Worm (Caenorhabditis elegans) whole organism, early embryonic: ENCODE measurements around the gene Y105C5B.15.
A peak's percentile ranks its signal among the peaks of the same experiment; 100 is the strongest.

Experiments used
- B0310.2 ChIP-seq: sonication (generic microtip); optimal IDR thresholded peaks from 2 replicates; lab custom pipeline; 2016; ENCODE audit warnings: mild to moderate bottlenecking, missing genetic modification characterization, missing compliant biosample characterization
- F13C5.2 ChIP-seq: sonication (generic microtip); optimal IDR thresholded peaks from 2 replicates; lab custom pipeline; 2017; ENCODE audit warnings: mild to moderate bottlenecking, missing genetic modification characterization, inconsistent platforms, missing compliant biosample characterization
- aly-1 ChIP-seq: sonication (generic microtip); optimal IDR thresholded peaks from 2 replicates; lab custom pipeline; 2016; ENCODE audit warnings: missing genetic modification characterization, missing compliant biosample characterization
- ama-1 ChIP-seq: fragments of 150-350 bp; optimal IDR thresholded peaks from 2 replicates; lab custom pipeline; 2014
- ceh-13 ChIP-seq: fragments of 200-800 bp; sonication (Bioruptor generic); optimal IDR thresholded peaks from 2 replicates; lab custom pipeline; 2018; ENCODE audit warnings: mild to moderate bottlenecking, missing genetic modification characterization, missing compliant biosample characterization
- ceh-36 ChIP-seq: sonication (generic microtip); optimal IDR thresholded peaks from 2 replicates; lab custom pipeline; 2016; ENCODE audit warnings: missing genetic modification characterization, inconsistent platforms, missing compliant biosample characterization
- ets-7 ChIP-seq: sonication (generic microtip); optimal IDR thresholded peaks from 2 replicates; lab custom pipeline; 2016; ENCODE audit warnings: missing genotype, missing genetic modification characterization, missing compliant biosample characterization
- flt-1 ChIP-seq: fragments of 200-800 bp; sonication (Bioruptor generic); IDR thresholded peaks from 2 replicates; pipeline ENCODE4 v1.3.6; 2022; ENCODE audit warnings: missing genetic modification characterization, missing compliant biosample characterization
- hmbx-1 ChIP-seq: sonication (generic microtip); optimal IDR thresholded peaks from 2 replicates; lab custom pipeline; 2016; ENCODE audit warnings: mild to moderate bottlenecking, missing genetic modification characterization, missing compliant biosample characterization
- hmg-4 ChIP-seq: fragments of 200-800 bp; sonication (Bioruptor generic); optimal IDR thresholded peaks from 2 replicates; lab custom pipeline; 2018; ENCODE audit warnings: mild to moderate bottlenecking, missing genetic modification characterization, missing compliant biosample characterization
- hnd-1 ChIP-seq: sonication (generic microtip); optimal IDR thresholded peaks from 2 replicates; lab custom pipeline; 2016; ENCODE audit warnings: missing genetic modification characterization, missing compliant biosample characterization
- pes-1 ChIP-seq: fragments of 200-800 bp; sonication (Bioruptor generic); IDR thresholded peaks from 2 replicates; pipeline ENCODE4 v1.3.6; 2022; ENCODE audit warnings: missing genetic modification reagents, missing genetic modification characterization, missing compliant biosample characterization
- scrt-1 ChIP-seq: fragments of 200-800 bp; sonication (Bioruptor generic); IDR thresholded peaks from 2 replicates; pipeline ENCODE4 v1.3.6; 2022; ENCODE audit warnings: missing genetic modification characterization, missing compliant biosample characterization
- sea-1 ChIP-seq: fragments of 200-800 bp; sonication (Bioruptor generic); conservative IDR thresholded peaks from 2 replicates; pipeline ENCODE4 v1.3.6; 2022; ENCODE audit warnings: missing genetic modification characterization, missing compliant biosample characterization
- tbx-11 ChIP-seq: fragments of 200-800 bp; sonication (Bioruptor generic); IDR thresholded peaks from 2 replicates; pipeline ENCODE4 v1.3.6; 2022; ENCODE audit warnings: missing genetic modification characterization, missing compliant biosample characterization
- tbx-37 ChIP-seq: fragments of 200-800 bp; sonication (Bioruptor generic); conservative IDR thresholded peaks from 2 replicates; pipeline ENCODE4 v1.3.6; 2022; ENCODE audit warnings: missing genetic modification reagents, missing genetic modification characterization, missing compliant biosample characterization
- tra-4 ChIP-seq: sonication (generic microtip); optimal IDR thresholded peaks from 2 replicates; lab custom pipeline; 2017; ENCODE audit warnings: missing genetic modification characterization, missing compliant biosample characterization

The Y105C5B.15 gene

ce11 chrIV:15930281-15930680 is 21.5 kb upstream of the Y105C5B.15 start, which contains the start of gene Y105C5B.9:
Gene Y105C5B.9 (plus strand): TSS chrIV:15930581.
- TF ChIP-seq B0310.2 (tag; lab: Kevin White, UChicago) (no peak), ets-7 (tag; lab: Kevin White, UChicago) (no peak), ceh-13 (GFP tag; lab: Kevin White, UChicago) (no peak), hnd-1 (tag; lab: Kevin White, UChicago) (no peak), tbx-11 (GFP tag; lab: Robert Waterston, UW) (no peak), hmg-4 (no peak), ama-1 (lab: Kevin White, UChicago) (no peak), sea-1 (GFP tag; lab: Robert Waterston, UW) (no peak), tbx-37 (GFP tag; lab: Robert Waterston, UW) (no peak), flt-1 (no peak), hmbx-1 (tag; lab: Kevin White, UChicago) (no peak), tra-4 (tag; lab: Kevin White, UChicago) (no peak), aly-1 (no peak), ceh-36 (no peak), pes-1 (GFP tag; lab: Robert Waterston, UW) (no peak)

ce11 chrIV:15930694-15931093 is 21.0 kb upstream of the Y105C5B.15 start:
- TF ChIP-seq flt-1 (no peak), hnd-1 (tag; lab: Kevin White, UChicago) (no peak), tbx-37 (GFP tag; lab: Robert Waterston, UW) (no peak), aly-1 (no peak), ceh-36 (no peak), scrt-1 (GFP tag; lab: Robert Waterston, UW) (no peak), tra-4 (tag; lab: Kevin White, UChicago) (no peak), hmg-4 (no peak), sea-1 (GFP tag; lab: Robert Waterston, UW) (no peak), hmbx-1 (tag; lab: Kevin White, UChicago) (no peak), pes-1 (GFP tag; lab: Robert Waterston, UW) (no peak), F13C5.2 (tag; lab: Kevin White, UChicago) (no peak), ama-1 (lab: Kevin White, UChicago) (no peak), ceh-13 (GFP tag; lab: Kevin White, UChicago) (no peak), tbx-11 (GFP tag; lab: Robert Waterston, UW) (no peak), ets-7 (tag; lab: Kevin White, UChicago) (no peak)

ce11 chrIV:15931176-15931575 is 20.6 kb upstream of the Y105C5B.15 start:
- peak; percentile 37; the same call in 1 of the 2 replicates for TF ChIP-seq flt-1
- no peak for TF ChIP-seq scrt-1 (GFP tag; lab: Robert Waterston, UW)
- TF ChIP-seq hnd-1 (tag; lab: Kevin White, UChicago): no peak
- TF ChIP-seq tbx-11 (GFP tag; lab: Robert Waterston, UW): peak; percentile 59; the same call in 1 of the 2 replicates
- peak; percentile 71 for TF ChIP-seq pes-1 (GFP tag; lab: Robert Waterston, UW)
- no peak for TF ChIP-seq ceh-36
- no peak for TF ChIP-seq tra-4 (tag; lab: Kevin White, UChicago)
- no peak for TF ChIP-seq hmg-4
- TF ChIP-seq sea-1 (GFP tag; lab: Robert Waterston, UW): peak; percentile 76; the same call in 1 of the 2 replicates
- TF ChIP-seq tbx-37 (GFP tag; lab: Robert Waterston, UW): peak; percentile 33; the same call in 1 of the 2 replicates

- TF ChIP-seq ama-1 (lab: Kevin White, UChicago): no peak
- peak; percentile 53; the same call in 1 of the 2 replicates for TF ChIP-seq pes-1 (GFP tag; lab: Robert Waterston, UW)
- TF ChIP-seq ets-7 (tag; lab: Kevin White, UChicago): no peak
- peak; percentile 62 for TF ChIP-seq tbx-11 (GFP tag; lab: Robert Waterston, UW)
- peak; percentile 42 for TF ChIP-seq hmg-4
- peak; percentile 31 for TF ChIP-seq ceh-36
- TF ChIP-seq hnd-1 (tag; lab: Kevin White, UChicago): no peak
- TF ChIP-seq F13C5.2 (tag; lab: Kevin White, UChicago): no peak
- TF ChIP-seq tbx-37 (GFP tag; lab: Robert Waterston, UW): 0 out of 2 replicates have a peak, but pooled peaks have one; percentile 12
- TF ChIP-seq tra-4 (tag; lab: Kevin White, UChicago): no peak
- TF ChIP-seq aly-1: no peak
- no peak for TF ChIP-seq ceh-13 (GFP tag; lab: Kevin White, UChicago)
- TF ChIP-seq flt-1: 0 out of 2 replicates have a peak, but pooled peaks have one; percentile 32
- no peak for TF ChIP-seq hmbx-1 (tag; lab: Kevin White, UChicago)
- TF ChIP-seq sea-1 (GFP tag; lab: Robert Waterston, UW): peak; percentile 34; the same call in 1 of the 2 replicates
- no peak for TF ChIP-seq B0310.2 (tag; lab: Kevin White, UChicago)
- TF ChIP-seq scrt-1 (GFP tag; lab: Robert Waterston, UW): peak; percentile 17; the same call in 1 of the 2 replicates
Measured at ce11 chrIV:15931833-15932232, 19.9 kb upstream of the Y105C5B.15 start.

ce11 chrIV:15933814-15934213 is 17.9 kb upstream of the Y105C5B.15 start, which contains the start of gene srv-16:
Gene srv-16 (minus strand): TSS chrIV:15933914.
- no peak for TF ChIP-seq tbx-11 (GFP tag; lab: Robert Waterston, UW)
- no peak for TF ChIP-seq tra-4 (tag; lab: Kevin White, UChicago)
- no peak for TF ChIP-seq F13C5.2 (tag; lab: Kevin White, UChicago)
- TF ChIP-seq ceh-36: no peak
- TF ChIP-seq ceh-13 (GFP tag; lab: Kevin White, UChicago): no peak
- no peak for TF ChIP-seq B0310.2 (tag; lab: Kevin White, UChicago)
- no peak for TF ChIP-seq pes-1 (GFP tag; lab: Robert Waterston, UW)
- TF ChIP-seq sea-1 (GFP tag; lab: Robert Waterston, UW): no peak
- TF ChIP-seq ama-1 (lab: Kevin White, UChicago): no peak
- no peak for TF ChIP-seq scrt-1 (GFP tag; lab: Robert Waterston, UW)
- no peak for TF ChIP-seq hmbx-1 (tag; lab: Kevin White, UChicago)
- TF ChIP-seq hmg-4: no peak
- TF ChIP-seq tbx-37 (GFP tag; lab: Robert Waterston, UW): no peak
- TF ChIP-seq hnd-1 (tag; lab: Kevin White, UChicago): no peak
- TF ChIP-seq flt-1: no peak
- no peak for TF ChIP-seq ets-7 (tag; lab: Kevin White, UChicago)
- no peak for TF ChIP-seq aly-1

ce11 chrIV:15937088-15937487 is 14.6 kb upstream of the Y105C5B.15 start:
- no peak for TF ChIP-seq pes-1 (GFP tag; lab: Robert Waterston, UW)
- no peak for TF ChIP-seq ceh-13 (GFP tag; lab: Kevin White, UChicago)
- no peak for TF ChIP-seq hnd-1 (tag; lab: Kevin White, UChicago)
- TF ChIP-seq F13C5.2 (tag; lab: Kevin White, UChicago): no peak
- TF ChIP-seq scrt-1 (GFP tag; lab: Robert Waterston, UW): no peak
- TF ChIP-seq hmbx-1 (tag; lab: Kevin White, UChicago): no peak
- TF ChIP-seq ets-7 (tag; lab: Kevin White, UChicago): no peak
- no peak for TF ChIP-seq aly-1
- no peak for TF ChIP-seq flt-1
- no peak for TF ChIP-seq ama-1 (lab: Kevin White, UChicago)
- no peak for TF ChIP-seq ceh-36
